Worm (Caenorhabditis elegans) whole organism, midembryonic: ENCODE data around the gene srx-19.

Experiments
- T22C8.4 ChIP-seq: fragments of 200-800 bp; sonication (Bioruptor generic); IDR thresholded peaks from 2 replicates; pipeline ENCODE4 v1.3.6; 2022; ENCODE audit warnings: missing genetic modification characterization, missing compliant biosample characterization
- cog-1 ChIP-seq: sonication (generic microtip); optimal IDR thresholded peaks from 2 replicates; lab custom pipeline; 2016; ENCODE audit warnings: missing genetic modification characterization, missing compliant biosample characterization
- flt-1 ChIP-seq: fragments of 200-800 bp; sonication (Bioruptor generic); IDR thresholded peaks from 2 replicates; pipeline ENCODE4 v1.3.6; 2022; ENCODE audit warnings: missing genetic modification characterization, missing compliant biosample characterization
- klf-2 ChIP-seq: fragments of 200-800 bp; sonication (Bioruptor generic); conservative IDR thresholded peaks from 2 replicates; pipeline ENCODE4 v1.3.6; 2022; ENCODE audit warnings: missing genetic modification reagents, missing genetic modification characterization, missing compliant biosample characterization
- med-1 ChIP-seq: sonication (generic microtip); optimal IDR thresholded peaks from 2 replicates; lab custom pipeline; 2017; ENCODE audit warnings: missing genetic modification characterization, mild to moderate bottlenecking, missing compliant biosample characterization, antibody characterized with exemption, missing genetic modification reagents; ENCODE audit not compliant: insufficient read depth
- ref-1 ChIP-seq: fragments of 200-800 bp; sonication (Bioruptor generic); conservative IDR thresholded peaks from 2 replicates; pipeline ENCODE4 v1.3.6; 2022; ENCODE audit warnings: missing genetic modification reagents, missing genetic modification characterization, missing compliant biosample characterization
- tab-1 ChIP-seq: fragments of 200-800 bp; sonication (Bioruptor generic); IDR thresholded peaks from 2 replicates; pipeline ENCODE4 v1.3.6; 2022; ENCODE audit warnings: missing genetic modification characterization, missing compliant biosample characterization
- ztf-23 ChIP-seq: fragments of 200-800 bp; sonication (Bioruptor generic); IDR thresholded peaks from 2 replicates; pipeline ENCODE4 v1.3.6; 2022; ENCODE audit warnings: missing genetic modification reagents, missing genetic modification characterization, missing compliant biosample characterization
- ztf-29 ChIP-seq: fragments of 200-800 bp; sonication (Bioruptor generic); IDR thresholded peaks from 2 replicates; pipeline ENCODE4 v1.3.6; 2022; ENCODE audit warnings: missing genetic modification reagents, missing genetic modification characterization, missing compliant biosample characterization

srx-19 gene

ce11 chrIV:6903575-6903974, 30.5 kb downstream of the srx-19 start, which contains the start of gene T22D1.5:
Gene T22D1.5 (plus strand): TSS chrIV:6903950.
- TF ChIP-seq cog-1 (no peak), med-1 (no peak), T22C8.4 (no peak), ref-1 (GFP tag; lab: Robert Waterston, UW) (no peak), ztf-29 (no peak), flt-1 (no peak), tab-1 (GFP tag; lab: Robert Waterston, UW) (no peak), ztf-23 (GFP tag; lab: Robert Waterston, UW) (no peak), klf-2 (no peak)

DNA sequence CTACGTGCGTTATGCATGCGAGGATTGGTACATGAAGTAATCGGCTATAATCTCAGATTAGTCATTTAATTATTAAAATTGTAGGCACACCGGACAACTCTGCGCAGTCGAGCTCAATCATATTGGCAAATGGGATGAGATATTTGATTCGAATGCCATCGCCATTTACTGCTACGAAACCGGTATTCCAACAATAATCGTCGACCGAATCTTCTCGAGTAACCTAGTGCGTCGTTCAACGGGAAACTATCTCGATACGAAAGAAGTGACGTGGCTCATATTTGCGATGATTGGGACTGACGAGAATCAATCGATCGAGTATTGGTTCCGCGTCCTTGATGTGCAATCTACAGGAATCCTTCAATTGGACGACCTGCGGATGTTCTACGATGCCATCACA, 31.5 kb downstream of the srx-19 start:
- TF ChIP-seq flt-1 (no peak), med-1 (no peak), cog-1 (no peak), T22C8.4 (no peak), klf-2 (no peak), ztf-23 (GFP tag; lab: Robert Waterston, UW) (no peak), tab-1 (GFP tag; lab: Robert Waterston, UW) (no peak), ref-1 (GFP tag; lab: Robert Waterston, UW) (no peak), ztf-29 (no peak)

- TF ChIP-seq ztf-23 (GFP tag; lab: Robert Waterston, UW) (no peak), klf-2 (no peak), ztf-29 (no peak), tab-1 (GFP tag; lab: Robert Waterston, UW) (no peak), T22C8.4 (no peak), cog-1 (no peak), med-1 (no peak), ref-1 (GFP tag; lab: Robert Waterston, UW) (no peak), flt-1 (no peak)
Measured at ce11 chrIV:6905428-6905827, 32.4 kb downstream of the srx-19 start.

ce11 chrIV:6905947-6906489, 33.0 kb downstream of the srx-19 start, which contains the start of the genes T22D1.17 and T22D1.8:
Gene T22D1.17 (plus strand): TSS chrIV:6905997.
Gene T22D1.8 (minus strand): TSS chrIV:6906348.
- TF ChIP-seq med-1, result no peak
- no peak for TF ChIP-seq flt-1
- TF ChIP-seq ztf-29, result no peak
- no peak for TF ChIP-seq T22C8.4
- TF ChIP-seq tab-1 (GFP tag; lab: Robert Waterston, UW), result no peak
- TF ChIP-seq cog-1, result no peak
- TF ChIP-seq klf-2, result no peak
- TF ChIP-seq ref-1 (GFP tag; lab: Robert Waterston, UW), result no peak
- TF ChIP-seq ztf-23 (GFP tag; lab: Robert Waterston, UW), result no peak

DNA sequence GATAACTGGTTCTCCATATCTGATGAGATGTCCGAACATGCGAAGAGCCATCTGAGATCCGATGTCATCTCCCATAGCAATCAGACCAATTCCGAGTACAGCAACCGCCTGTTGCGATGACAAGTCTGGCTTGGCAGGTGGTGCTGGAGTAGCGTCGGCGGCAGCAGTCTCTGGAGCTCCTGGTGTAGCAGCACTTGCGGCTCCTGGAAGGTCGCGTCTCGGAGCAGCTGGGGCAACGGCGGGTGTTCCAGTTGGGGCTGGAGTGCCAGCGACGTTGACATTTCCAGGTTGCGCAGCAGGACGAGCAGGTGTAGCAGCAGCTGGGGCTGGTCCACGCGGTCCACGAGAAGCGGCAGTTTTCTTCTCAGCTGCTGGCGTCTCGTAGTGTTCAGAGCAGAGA, 34.4 kb downstream of the srx-19 start:
- TF ChIP-seq ref-1 (GFP tag; lab: Robert Waterston, UW) (no peak), ztf-29 (no peak), klf-2 (no peak)

- TF ChIP-seq klf-2, result no peak
- TF ChIP-seq ztf-29, result no peak
- TF ChIP-seq ztf-23 (GFP tag; lab: Robert Waterston, UW), result no peak
- TF ChIP-seq med-1, result no peak
- TF ChIP-seq ref-1 (GFP tag; lab: Robert Waterston, UW), result no peak
- TF ChIP-seq tab-1 (GFP tag; lab: Robert Waterston, UW), result no peak
- no peak for TF ChIP-seq flt-1
- no peak for TF ChIP-seq T22C8.4
- no peak for TF ChIP-seq cog-1
Measured at ce11 chrIV:6909863-6910733, 37.0 kb downstream of the srx-19 start, which contains the start of the genes rpn-1 and ribo-1. Gene rpn-1 (minus strand): TSS chrIV:6909913. Gene ribo-1 (plus strand): TSS chrIV:6910683.

DNA sequence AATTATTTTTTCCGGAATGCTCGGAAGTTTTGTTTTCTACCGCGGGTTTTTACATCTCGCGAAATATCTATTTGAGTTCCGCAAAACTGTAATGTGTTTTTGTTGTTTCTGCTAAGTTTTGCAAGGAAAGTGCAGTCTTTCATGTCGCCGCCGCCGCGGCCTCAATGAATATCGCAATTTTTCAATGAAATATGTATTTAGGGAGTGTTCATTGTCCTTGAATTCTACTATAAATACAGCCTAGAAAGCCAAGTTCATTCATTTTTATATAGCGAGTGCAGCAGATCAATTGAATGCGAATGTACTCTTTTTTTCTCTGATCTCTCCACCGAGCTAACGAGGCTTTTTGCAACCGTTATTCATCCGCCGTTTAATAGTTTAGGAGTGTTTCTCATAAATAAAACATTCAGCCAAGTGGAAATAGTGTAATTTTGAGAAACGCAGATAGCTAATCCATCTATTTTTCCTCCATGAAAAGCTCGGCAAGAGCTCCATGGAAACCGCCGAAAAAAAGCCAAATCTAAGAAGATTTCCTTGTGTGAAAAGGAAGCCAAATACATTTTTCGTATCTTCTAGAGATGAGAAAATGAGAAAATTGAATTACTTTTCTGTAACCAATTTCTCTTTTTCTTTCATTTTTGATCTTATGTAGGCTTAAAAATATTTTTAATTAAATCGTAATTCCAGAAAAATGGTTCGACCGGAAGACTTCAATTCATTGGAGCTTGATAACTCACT, 40.0 kb downstream of the srx-19 start, which contains the start of gene T22D1.3:
Gene T22D1.3, plus strand, starts transcription at position 688 of the 738 bp plus-strand sequence.
- TF ChIP-seq cog-1, result no peak
- no peak for TF ChIP-seq T22C8.4
- no peak for TF ChIP-seq ztf-23 (GFP tag; lab: Robert Waterston, UW)

- TF ChIP-seq tab-1 (GFP tag; lab: Robert Waterston, UW), result no peak
- TF ChIP-seq cog-1, result no peak
- TF ChIP-seq flt-1, result no peak
- TF ChIP-seq ztf-23 (GFP tag; lab: Robert Waterston, UW), result no peak
- no peak for TF ChIP-seq ztf-29
- no peak for TF ChIP-seq ref-1 (GFP tag; lab: Robert Waterston, UW)
- TF ChIP-seq klf-2, result no peak
- TF ChIP-seq med-1, result no peak
- TF ChIP-seq T22C8.4, result no peak
Measured at ce11 chrIV:6916831-6917230, 43.8 kb downstream of the srx-19 start.

ce11 chrIV:6919318-6919717, 46.3 kb downstream of the srx-19 start, which contains the start of gene ruvb-2:
Gene ruvb-2 (minus strand): TSS chrIV:6919406.
- TF ChIP-seq flt-1, result no peak
- no peak for TF ChIP-seq ref-1 (GFP tag; lab: Robert Waterston, UW)
- TF ChIP-seq cog-1, result peak; percentile 17
- TF ChIP-seq tab-1 (GFP tag; lab: Robert Waterston, UW), result no peak
- TF ChIP-seq T22C8.4, result no peak
- TF ChIP-seq ztf-23 (GFP tag; lab: Robert Waterston, UW), result 0 out of 2 replicates have a peak, but pooled peaks have one; percentile 18

ce11 chrIV:6920063-6920462, 47.0 kb downstream of the srx-19 start, which contains the start of gene T22D1.18:
Gene T22D1.18 (minus strand): TSS chrIV:6920163.
- TF ChIP-seq flt-1 (no peak), med-1 (no peak), T22C8.4 (no peak), ref-1 (GFP tag; lab: Robert Waterston, UW) (no peak), klf-2 (no peak), cog-1 (no peak), ztf-23 (GFP tag; lab: Robert Waterston, UW) (no peak), tab-1 (GFP tag; lab: Robert Waterston, UW) (no peak), ztf-29 (no peak)
